Fruit fly (Drosophila melanogaster) Kc167 (cell line): Measurements from ENCODE around the gene Drsl3.

Source experiments
- Sin3A ChIP-seq: fragments of >200 bp; optimal IDR thresholded peaks from 2 replicates; lab custom pipeline; 2018; ENCODE audit warnings: missing external identifiers
- psq ChIP-seq: fragments of >200 bp; optimal IDR thresholded peaks from 2 replicates; lab custom pipeline; 2017; ENCODE audit warnings: missing external identifiers
- ttk ChIP-seq: sonication (Bioruptor generic); optimal IDR thresholded peaks from 2 replicates; lab custom pipeline; 2017; ENCODE audit warnings: missing external identifiers

dm6 chr3L:3319992-3320732 is 5.4 kb downstream of the Drsl3 start:
- TF ChIP-seq psq (lab: Kevin White, UChicago) (no peak), ttk (lab: Kevin White, UChicago) (no peak), Sin3A (lab: Kevin White, UChicago) (no peak)
